Fruit fly (Drosophila melanogaster) whole organism, adult: ENCODE measurements around the gene CG11560.
A peak's percentile ranks its signal among the peaks of the same experiment; 100 is the strongest.

Experiments
- CG11617 ChIP-seq: fragments of 200-800 bp; sonication (Bioruptor generic); optimal IDR thresholded peaks from 2 replicates; lab custom pipeline; 2017; ENCODE audit warnings: mild to moderate bottlenecking, missing biosample characterization, missing genetic modification reagents, missing genetic modification characterization
- CG12768 ChIP-seq: fragments of 200-800 bp; sonication (Bioruptor generic); optimal IDR thresholded peaks from 2 replicates; lab custom pipeline; 2017; ENCODE audit warnings: missing biosample characterization, missing genetic modification characterization, mild to moderate bottlenecking, moderate library complexity, missing genetic modification reagents
- CG14711 ChIP-seq: fragments of 200-800 bp; sonication (Bioruptor generic); optimal IDR thresholded peaks from 2 replicates; lab custom pipeline; 2018; ENCODE audit warnings: missing biosample characterization, mild to moderate bottlenecking, missing genetic modification characterization, moderate library complexity
- CG1620 ChIP-seq: fragments of 200-800 bp; sonication (Bioruptor generic); optimal IDR thresholded peaks from 2 replicates; lab custom pipeline; 2016; ENCODE audit warnings: missing biosample characterization, missing genetic modification characterization
- CG33017 ChIP-seq: fragments of 200-800 bp; sonication (Bioruptor generic); optimal IDR thresholded peaks from 2 replicates; lab custom pipeline; 2018; ENCODE audit warnings: missing biosample characterization, mild to moderate bottlenecking, missing genetic modification characterization, moderate library complexity
- CG5204 ChIP-seq: fragments of 200-800 bp; sonication (Bioruptor generic); optimal IDR thresholded peaks from 2 replicates; lab custom pipeline; 2016; ENCODE audit warnings: missing biosample characterization, missing genetic modification characterization
- CG7045 ChIP-seq: fragments of 200-800 bp; sonication (Bioruptor generic); optimal IDR thresholded peaks from 2 replicates; lab custom pipeline; 2017; ENCODE audit warnings: missing biosample characterization, mild to moderate bottlenecking, missing genetic modification characterization
- CG7101 ChIP-seq: fragments of 200-800 bp; sonication (Bioruptor generic); optimal IDR thresholded peaks from 2 replicates; lab custom pipeline; 2018; ENCODE audit warnings: missing biosample characterization, mild to moderate bottlenecking, missing genetic modification characterization, moderate library complexity
- Clk ChIP-seq: fragments of 200-800 bp; sonication (Bioruptor generic); optimal IDR thresholded peaks from 2 replicates; lab custom pipeline; 2017; ENCODE audit warnings: missing biosample characterization, missing genetic modification characterization
- Crg-1 ChIP-seq: fragments of 200-800 bp; sonication (Bioruptor generic); optimal IDR thresholded peaks from 2 replicates; lab custom pipeline; 2016; ENCODE audit warnings: missing biosample characterization, missing genetic modification characterization
- Hr96 ChIP-seq: fragments of 200-800 bp; sonication (Bioruptor generic); optimal IDR thresholded peaks from 2 replicates; lab custom pipeline; 2016; ENCODE audit warnings: missing biosample characterization, missing genetic modification characterization
- Mnt ChIP-seq: fragments of 200-800 bp; sonication (Bioruptor generic); optimal IDR thresholded peaks from 2 replicates; lab custom pipeline; 2016; ENCODE audit warnings: missing biosample characterization, mild to moderate bottlenecking, missing genetic modification characterization
- bab1 ChIP-seq: fragments of 200-800 bp; sonication (Bioruptor generic); optimal IDR thresholded peaks from 3 replicates; lab custom pipeline; 2019; ENCODE audit warnings: missing biosample characterization, mild to moderate bottlenecking, missing genetic modification characterization, moderate library complexity
- cic ChIP-seq: fragments of 200-800 bp; sonication (Bioruptor generic); optimal IDR thresholded peaks from 2 replicates; lab custom pipeline; 2017; ENCODE audit warnings: missing biosample characterization, mild to moderate bottlenecking, missing genetic modification characterization, moderate library complexity
- cnc ChIP-seq, 2 experiments: fragments of >200 bp; optimal IDR thresholded peaks; 2 replicates each; lab custom pipeline; 2017
- kay ChIP-seq: fragments of 200-800 bp; sonication (Bioruptor generic); peaks from one replicate; lab custom pipeline; 2016; ENCODE audit warnings: missing biosample characterization, missing genetic modification characterization, borderline replicate concordance
- ovo ChIP-seq: fragments of 200-800 bp; sonication (Bioruptor generic); optimal IDR thresholded peaks from 2 replicates; lab custom pipeline; 2016; ENCODE audit warnings: missing biosample characterization, missing genetic modification characterization
- pad ChIP-seq: fragments of 200-800 bp; sonication (Bioruptor generic); optimal IDR thresholded peaks from 3 replicates; lab custom pipeline; 2017; ENCODE audit warnings: missing biosample characterization, missing genetic modification characterization, mild to moderate bottlenecking, moderate library complexity, missing genetic modification reagents
- tj ChIP-seq: fragments of 200-800 bp; sonication (Bioruptor generic); optimal IDR thresholded peaks from 3 replicates; lab custom pipeline; 2017; ENCODE audit warnings: missing biosample characterization, mild to moderate bottlenecking, missing genetic modification characterization, moderate library complexity
- toe ChIP-seq: fragments of 200-800 bp; sonication (Bioruptor generic); optimal IDR thresholded peaks from 2 replicates; lab custom pipeline; 2016; ENCODE audit warnings: missing biosample characterization, missing genetic modification characterization

The CG11560 gene

DNA sequence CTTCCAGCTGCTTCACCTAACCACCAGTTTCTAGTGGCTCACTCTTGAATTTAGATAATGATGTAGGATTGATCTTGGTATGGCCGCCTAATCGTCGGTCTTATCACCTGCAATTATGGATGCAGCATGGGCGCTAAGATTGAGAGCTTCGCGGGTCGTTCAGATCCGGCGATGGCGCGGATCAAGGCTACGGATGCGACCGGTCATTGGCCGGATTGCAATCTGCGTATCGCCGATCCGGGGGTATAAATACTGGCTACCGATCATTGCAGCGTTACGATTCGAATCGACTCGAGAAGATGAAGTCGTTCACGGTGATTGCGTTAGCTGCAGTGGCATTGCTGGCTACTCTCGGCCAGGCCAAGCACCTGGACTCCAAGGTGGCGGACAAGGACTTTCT, 9.3 kb downstream of the CG11560 start, which contains the start of gene Lsp2:
TSS of gene Lsp2 (plus strand) at position 283 of the 400 bp plus-strand sequence.
- TF ChIP-seq pad (GFP tag; lab: Kevin White, UChicago): no peak
- TF ChIP-seq CG11617: no peak
- no peak for TF ChIP-seq Clk (GFP tag; lab: Kevin White, UChicago)
- no peak for TF ChIP-seq kay (GFP tag; lab: Kevin White, UChicago)
- TF ChIP-seq ovo (GFP tag; lab: Kevin White, UChicago): no peak
- TF ChIP-seq CG7045 (GFP tag; lab: Kevin White, UChicago): no peak
- no peak for TF ChIP-seq Hr96 (GFP tag; lab: Kevin White, UChicago)
- no peak for TF ChIP-seq tj (GFP tag; lab: Kevin White, UChicago)
- TF ChIP-seq Mnt (GFP tag; lab: Kevin White, UChicago): no peak
- TF ChIP-seq Crg-1 (GFP tag; lab: Kevin White, UChicago): no peak
- TF ChIP-seq cnc (optimal IDR thresholded peaks at IDR 0.05; lab: Kevin White, UChicago): no peak

DNA sequence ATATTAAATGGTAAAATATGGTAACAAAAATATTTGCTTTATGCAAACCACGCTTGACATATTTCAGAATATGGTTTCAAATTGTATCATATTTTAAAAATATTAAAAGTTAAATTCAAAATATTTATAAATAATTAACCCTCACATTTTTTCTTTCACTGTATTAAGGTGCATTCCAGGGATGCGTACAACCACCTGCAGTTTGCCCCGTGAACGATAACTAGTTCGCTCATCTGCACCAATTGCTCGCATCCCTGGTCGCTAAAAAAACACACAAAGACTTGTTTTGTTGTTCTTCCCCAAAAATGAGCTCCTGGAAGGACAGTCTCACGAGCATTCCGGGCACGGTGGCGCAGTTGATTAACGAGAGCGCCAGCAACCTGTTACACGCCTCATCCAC, 12.1 kb downstream of the CG11560 start, which contains the start of gene DEF8:
TSS of gene DEF8 (plus strand) at position 229 of the 400 bp plus-strand sequence.
- no peak for TF ChIP-seq cic
- peak; percentile 69 for TF ChIP-seq CG7045 (GFP tag; lab: Kevin White, UChicago)
- TF ChIP-seq ovo (GFP tag; lab: Kevin White, UChicago): peak; percentile 47
- peak; percentile 46 for TF ChIP-seq Clk (GFP tag; lab: Kevin White, UChicago)
- TF ChIP-seq Mnt (GFP tag; lab: Kevin White, UChicago): peak; percentile 60
- TF ChIP-seq CG5204: no peak
- peak; percentile 36 for TF ChIP-seq Crg-1 (GFP tag; lab: Kevin White, UChicago)
- no peak for TF ChIP-seq cnc (optimal IDR thresholded peaks at IDR 0.05; lab: Kevin White, UChicago)
- peak; percentile 48 for TF ChIP-seq pad (GFP tag; lab: Kevin White, UChicago)
- TF ChIP-seq CG33017 (tag; lab: Kevin White, UChicago): peak; percentile 63
- no peak for TF ChIP-seq kay (GFP tag; lab: Kevin White, UChicago)
- TF ChIP-seq CG11617: peak; percentile 84
- TF ChIP-seq CG14711 (tag; lab: Kevin White, UChicago): peak; percentile 85
- TF ChIP-seq toe (GFP tag; lab: Kevin White, UChicago): peak; percentile 71
- peak; percentile 77 for TF ChIP-seq CG7101 (tag; lab: Kevin White, UChicago)
- peak; percentile 55 for TF ChIP-seq Hr96 (GFP tag; lab: Kevin White, UChicago)
- TF ChIP-seq bab1 (GFP tag; lab: Kevin White, UChicago): peak; percentile 80
- TF ChIP-seq CG1620: peak; percentile 71
- peak; percentile 60 for TF ChIP-seq CG12768
- TF ChIP-seq tj (GFP tag; lab: Kevin White, UChicago): peak; percentile 49

DNA sequence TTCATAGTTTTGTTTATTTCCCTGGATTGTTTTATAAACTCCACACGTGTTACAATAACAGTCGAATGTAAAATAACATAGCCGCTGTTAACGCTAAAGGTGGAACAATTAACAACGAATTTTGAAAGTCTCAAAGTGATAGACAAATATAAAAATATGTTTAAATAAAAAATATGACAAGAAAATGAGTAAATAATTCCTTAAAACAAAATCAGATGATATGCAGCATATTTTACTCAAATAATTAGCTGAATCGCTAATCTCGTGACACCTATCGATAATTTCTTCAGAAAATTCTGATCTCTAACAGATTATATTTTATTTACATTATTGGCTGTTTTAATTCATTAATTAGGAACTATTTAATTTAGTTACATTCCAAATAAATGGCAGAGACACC, 16.8 kb downstream of the CG11560 start, which contains the start of the genes CG5645 and Atg12:
TSS of gene CG5645 (minus strand) at position 77 of the 400 bp plus-strand sequence.
TSS of gene Atg12 (plus strand) at position 338 of the 400 bp plus-strand sequence.
- TF ChIP-seq CG12768 (peak; percentile 67), tj (GFP tag; lab: Kevin White, UChicago) (peak; percentile 46), pad (GFP tag; lab: Kevin White, UChicago) (peak; percentile 4), ovo (GFP tag; lab: Kevin White, UChicago) (no peak), Hr96 (GFP tag; lab: Kevin White, UChicago) (peak; percentile 24), toe (GFP tag; lab: Kevin White, UChicago) (peak; percentile 50), CG7101 (tag; lab: Kevin White, UChicago) (peak; percentile 83), CG33017 (tag; lab: Kevin White, UChicago) (peak; percentile 55), Clk (GFP tag; lab: Kevin White, UChicago) (peak; percentile 1), cic (no peak), CG5204 (no peak), bab1 (GFP tag; lab: Kevin White, UChicago) (peak; percentile 93), Crg-1 (GFP tag; lab: Kevin White, UChicago) (no peak), kay (GFP tag; lab: Kevin White, UChicago) (no peak), cnc (optimal IDR thresholded peaks at IDR 0.05; lab: Kevin White, UChicago) (no peak), Mnt (GFP tag; lab: Kevin White, UChicago) (peak; percentile 75), CG11617 (peak; percentile 68), CG14711 (tag; lab: Kevin White, UChicago) (peak; percentile 84), CG1620 (peak; percentile 51), CG7045 (GFP tag; lab: Kevin White, UChicago) (peak; percentile 74)

DNA sequence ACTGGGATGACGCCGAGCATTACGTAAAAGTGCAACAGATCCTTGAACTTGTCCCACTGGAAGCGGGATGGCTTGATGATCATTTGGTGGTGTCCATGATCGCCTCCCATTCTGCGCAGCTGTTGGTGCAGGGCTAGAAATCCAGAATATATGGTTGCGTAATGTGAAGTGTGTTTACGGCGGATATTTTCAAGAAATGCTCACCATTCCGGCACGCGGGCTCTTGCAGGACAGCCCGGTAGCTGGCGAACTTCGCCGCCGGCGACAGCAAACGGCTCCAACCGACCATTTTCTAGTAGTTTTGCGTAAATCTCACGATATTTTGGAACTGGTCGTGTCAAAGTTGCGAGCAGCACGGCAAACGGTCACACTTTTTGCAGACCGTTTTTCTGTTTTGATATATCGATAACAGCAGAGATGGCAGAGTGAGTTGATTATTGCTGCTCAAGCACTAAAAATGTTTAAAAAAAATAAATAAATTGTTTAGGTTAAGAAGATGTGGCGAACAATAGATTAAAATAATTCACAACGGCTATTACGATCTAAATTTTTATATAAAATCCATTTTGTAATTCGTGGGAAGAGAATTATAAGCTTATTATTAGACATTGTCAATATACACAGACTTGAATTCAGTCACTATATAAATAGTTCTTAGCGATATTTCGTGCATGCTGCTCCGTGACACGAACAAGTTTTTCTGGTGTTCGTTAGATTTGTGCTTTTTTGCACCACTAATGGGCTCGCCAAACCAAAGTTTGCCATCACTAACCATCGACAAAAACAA, 18.5 kb downstream of the CG11560 start, which contains the start of the genes ND-SGDH and RhoGAP68F:
TSS of gene ND-SGDH (minus strand) at position 472 of the 787 bp plus-strand sequence.
TSS of gene RhoGAP68F (plus strand) at position 756 of the 787 bp plus-strand sequence.
- TF ChIP-seq kay (GFP tag; lab: Kevin White, UChicago): no peak
- TF ChIP-seq CG33017 (tag; lab: Kevin White, UChicago): peak; percentile 73
- TF ChIP-seq tj (GFP tag; lab: Kevin White, UChicago): peak; percentile 90
- peak; percentile 61 for TF ChIP-seq ovo (GFP tag; lab: Kevin White, UChicago)
- peak; percentile 77 for TF ChIP-seq Crg-1 (GFP tag; lab: Kevin White, UChicago)
- TF ChIP-seq CG7045 (GFP tag; lab: Kevin White, UChicago): peak; percentile 87
- TF ChIP-seq cnc (optimal IDR thresholded peaks at IDR 0.05; lab: Kevin White, UChicago): no peak
- TF ChIP-seq toe (GFP tag; lab: Kevin White, UChicago): peak; percentile 94
- TF ChIP-seq CG12768: peak; percentile 88
- peak; percentile 68 for TF ChIP-seq CG14711 (tag; lab: Kevin White, UChicago)
- peak; percentile 85 for TF ChIP-seq CG1620
- peak; percentile 83 for TF ChIP-seq CG7101 (tag; lab: Kevin White, UChicago)
- TF ChIP-seq CG11617: peak; percentile 85
- peak; percentile 88 for TF ChIP-seq Hr96 (GFP tag; lab: Kevin White, UChicago)
- peak; percentile 48 for TF ChIP-seq cic
- TF ChIP-seq CG5204: no peak
- peak; percentile 70 for TF ChIP-seq pad (GFP tag; lab: Kevin White, UChicago)
- TF ChIP-seq Clk (GFP tag; lab: Kevin White, UChicago): peak; percentile 85
- TF ChIP-seq bab1 (GFP tag; lab: Kevin White, UChicago): peak; percentile 69
- TF ChIP-seq Mnt (GFP tag; lab: Kevin White, UChicago): peak; percentile 73
